Fruit fly (Drosophila melanogaster) whole organism, embryonic: ENCODE results near the gene CG2816.
A peak's percentile ranks its signal among the peaks of the same experiment; 100 is the strongest.

ENCODE experiments used
- ATbp ChIP-seq: fragments of 200-800 bp; sonication (Bioruptor generic); optimal IDR thresholded peaks from 2 replicates; lab custom pipeline; 2017; ENCODE audit warnings: missing biosample characterization, mild to moderate bottlenecking, missing genetic modification characterization, missing genetic modification reagents
- Antp ChIP-seq: fragments of 200-800 bp; sonication (Bioruptor generic); optimal IDR thresholded peaks from 3 replicates; lab custom pipeline; 2016; ENCODE audit warnings: missing biosample characterization, missing genetic modification characterization
- Bgb ChIP-seq: fragments of 200-800 bp; sonication (Bioruptor generic); IDR thresholded peaks from 2 replicates; pipeline ENCODE4 v1.3.6; 2022; ENCODE audit warnings: missing biosample characterization, missing genetic modification characterization; ENCODE audit not compliant: partially characterized antibody
- C15 ChIP-seq: fragments of 200-800 bp; sonication (Bioruptor generic); IDR thresholded peaks from 3 replicates; pipeline ENCODE4 v1.3.6; 2022; ENCODE audit warnings: missing biosample characterization, missing genetic modification characterization
- CG10147 ChIP-seq: fragments of 200-800 bp; sonication (Bioruptor generic); optimal IDR thresholded peaks from 2 replicates; lab custom pipeline; 2019; ENCODE audit warnings: missing biosample characterization, mild to moderate bottlenecking, missing genetic modification characterization, moderate library complexity
- CG10543 ChIP-seq: fragments of 200-800 bp; sonication (Bioruptor generic); optimal IDR thresholded peaks from 3 replicates; lab custom pipeline; 2017; ENCODE audit warnings: missing biosample characterization, mild to moderate bottlenecking, missing genetic modification characterization, moderate library complexity
- CG10565 ChIP-seq: fragments of 200-800 bp; sonication (Bioruptor generic); optimal IDR thresholded peaks from 3 replicates; lab custom pipeline; 2016; ENCODE audit warnings: missing biosample characterization, mild to moderate bottlenecking, missing genetic modification characterization
- CG11504 ChIP-seq: fragments of 200-800 bp; sonication (Bioruptor generic); optimal IDR thresholded peaks from 3 replicates; lab custom pipeline; 2019; ENCODE audit warnings: missing biosample characterization, mild to moderate bottlenecking, missing genetic modification characterization, moderate library complexity
- CG12104 ChIP-seq: fragments of 200-800 bp; sonication (Bioruptor generic); optimal IDR thresholded peaks from 3 replicates; lab custom pipeline; 2016; ENCODE audit warnings: missing biosample characterization, missing genetic modification characterization
- CG12155 ChIP-seq: fragments of 200-800 bp; sonication (Bioruptor generic); optimal IDR thresholded peaks from 3 replicates; lab custom pipeline; 2016; ENCODE audit warnings: missing biosample characterization, missing genetic modification characterization
- CG14710 ChIP-seq: fragments of 200-800 bp; sonication (Bioruptor generic); optimal IDR thresholded peaks from 3 replicates; lab custom pipeline; 2019; ENCODE audit warnings: missing biosample characterization, mild to moderate bottlenecking, missing genetic modification characterization, moderate library complexity
- CG14860 ChIP-seq: fragments of 200-800 bp; sonication (Bioruptor generic); IDR thresholded peaks from 3 replicates; pipeline ENCODE4 v1.3.6; 2022; ENCODE audit warnings: missing biosample characterization, missing genetic modification characterization; ENCODE audit not compliant: partially characterized antibody
- CG16779 ChIP-seq: fragments of 200-800 bp; sonication (Bioruptor generic); IDR thresholded peaks from 2 replicates; pipeline ENCODE4 v1.3.6; 2022; ENCODE audit warnings: missing biosample characterization, missing genetic modification characterization
- CG18619 ChIP-seq: fragments of 200-800 bp; sonication (Bioruptor generic); optimal IDR thresholded peaks from 3 replicates; lab custom pipeline; 2017; ENCODE audit warnings: missing biosample characterization, mild to moderate bottlenecking, missing genetic modification characterization
- CG2129 ChIP-seq: fragments of 200-800 bp; sonication (Bioruptor generic); IDR thresholded peaks from 2 replicates; pipeline ENCODE4 v1.3.6; 2022; ENCODE audit warnings: missing biosample characterization, missing genetic modification characterization; ENCODE audit not compliant: partially characterized antibody
- CG30431 ChIP-seq: fragments of 200-800 bp; sonication (Bioruptor generic); optimal IDR thresholded peaks from 2 replicates; lab custom pipeline; 2017; ENCODE audit warnings: missing biosample characterization, missing genetic modification characterization
- CG31224 ChIP-seq: fragments of 200-800 bp; sonication (Bioruptor generic); IDR thresholded peaks from 2 replicates; pipeline ENCODE4 v1.3.6; 2022; ENCODE audit warnings: missing biosample characterization, missing genetic modification characterization
- CG31441 ChIP-seq: fragments of 200-800 bp; sonication (Bioruptor generic); IDR thresholded peaks from 2 replicates; pipeline ENCODE4 v1.3.6; 2022; ENCODE audit warnings: missing biosample characterization, missing genetic modification characterization
- CG3281 ChIP-seq: fragments of 200-800 bp; sonication (Bioruptor generic); optimal IDR thresholded peaks from 3 replicates; lab custom pipeline; 2017; ENCODE audit warnings: missing biosample characterization, mild to moderate bottlenecking, missing genetic modification characterization
- CG34224 ChIP-seq: fragments of 200-800 bp; sonication (Bioruptor generic); IDR thresholded peaks from 3 replicates; pipeline ENCODE4 v1.3.6; 2022; ENCODE audit warnings: missing biosample characterization, missing genetic modification characterization; ENCODE audit not compliant: partially characterized antibody
- CG34422 ChIP-seq: fragments of 200-800 bp; sonication (Bioruptor generic); IDR thresholded peaks from 3 replicates; pipeline ENCODE4 v1.3.6; 2022; ENCODE audit warnings: missing biosample characterization, missing genetic modification characterization
- CG4730 ChIP-seq: fragments of 200-800 bp; sonication (Bioruptor generic); IDR thresholded peaks from 2 replicates; pipeline ENCODE4 v1.3.6; 2022; ENCODE audit warnings: missing biosample characterization, missing genetic modification characterization
- CG8281 ChIP-seq: fragments of 200-800 bp; sonication (Bioruptor generic); optimal IDR thresholded peaks from 2 replicates; lab custom pipeline; 2018; ENCODE audit warnings: missing biosample characterization, mild to moderate bottlenecking, missing genetic modification characterization, moderate library complexity
- CkIIα-i1 ChIP-seq: fragments of 200-800 bp; sonication (Bioruptor generic); IDR thresholded peaks from 2 replicates; pipeline ENCODE4 v1.3.6; 2022; ENCODE audit warnings: missing biosample characterization, missing genetic modification characterization
- Dll ChIP-seq: fragments of 200-800 bp; sonication (Bioruptor generic); IDR thresholded peaks from 4 replicates; pipeline ENCODE4 v1.3.6; 2022; ENCODE audit warnings: missing biosample characterization, missing genetic modification characterization; ENCODE audit not compliant: partially characterized antibody
- Fer3 ChIP-seq: fragments of 200-800 bp; sonication (Bioruptor generic); optimal IDR thresholded peaks from 2 replicates; lab custom pipeline; 2018; ENCODE audit warnings: missing biosample characterization, mild to moderate bottlenecking, missing genetic modification characterization, moderate library complexity
- Ptx1 ChIP-seq: fragments of 200-800 bp; sonication (Bioruptor generic); IDR thresholded peaks from 2 replicates; pipeline ENCODE4 v1.3.6; 2022; ENCODE audit warnings: missing biosample characterization, missing genetic modification characterization
- Rx ChIP-seq: fragments of 200-800 bp; sonication (Bioruptor generic); IDR thresholded peaks from 2 replicates; pipeline ENCODE4 v1.3.6; 2022; ENCODE audit warnings: missing biosample characterization, missing genetic modification characterization
- Side ChIP-seq: fragments of 200-800 bp; sonication (Bioruptor generic); optimal IDR thresholded peaks from 2 replicates; lab custom pipeline; 2016; ENCODE audit warnings: missing biosample characterization, missing genetic modification characterization
- Sin3A ChIP-seq: fragments of >200 bp; optimal IDR thresholded peaks from 2 replicates; lab custom pipeline; 2018
- Six4 ChIP-seq: fragments of 200-800 bp; sonication (Bioruptor generic); optimal IDR thresholded peaks from 2 replicates; lab custom pipeline; 2016; ENCODE audit warnings: missing biosample characterization, missing genetic modification characterization
- Taf1 ChIP-seq: fragments of 200-800 bp; sonication (Bioruptor generic); IDR thresholded peaks from 2 replicates; pipeline ENCODE4 v1.3.6; 2022; ENCODE audit warnings: missing biosample characterization, missing genetic modification characterization
- bigmax ChIP-seq: fragments of 200-800 bp; sonication (Bioruptor generic); optimal IDR thresholded peaks from 2 replicates; lab custom pipeline; 2018; ENCODE audit warnings: missing biosample characterization, mild to moderate bottlenecking, missing genetic modification characterization
- cad ChIP-seq: fragments of >200 bp; optimal IDR thresholded peaks from 2 replicates; lab custom pipeline; 2017; ENCODE audit warnings: missing biosample characterization, missing genetic modification characterization
- cas ChIP-seq: fragments of 200-800 bp; sonication (Bioruptor generic); IDR thresholded peaks from 2 replicates; pipeline ENCODE4 v1.3.6; 2022; ENCODE audit warnings: missing biosample characterization, missing genetic modification characterization
- da ChIP-seq: fragments of 200-800 bp; sonication (Bioruptor generic); optimal IDR thresholded peaks from 2 replicates; lab custom pipeline; 2016; ENCODE audit warnings: missing biosample characterization, missing genetic modification characterization
- dpn ChIP-seq, 2 experiments: fragments of 200-800 bp; sonication (Bioruptor generic); optimal IDR thresholded peaks; 3 replicates each; lab custom pipeline; 2016; ENCODE audit warnings: missing biosample characterization in 2 of 2, missing genetic modification characterization in 2 of 2
- eyg ChIP-seq: fragments of 200-800 bp; sonication (Bioruptor generic); optimal IDR thresholded peaks from 3 replicates; lab custom pipeline; 2016; ENCODE audit warnings: missing biosample characterization, missing genetic modification characterization
- fd3F ChIP-seq: fragments of 200-800 bp; sonication (Bioruptor generic); optimal IDR thresholded peaks from 2 replicates; lab custom pipeline; 2018; ENCODE audit warnings: missing biosample characterization, mild to moderate bottlenecking, missing genetic modification characterization, moderate library complexity
- gsb ChIP-seq: fragments of 200-800 bp; sonication (Bioruptor generic); IDR thresholded peaks from 2 replicates; pipeline ENCODE4 v1.3.6; 2022; ENCODE audit warnings: missing biosample characterization, missing genetic modification characterization
- h ChIP-seq: fragments of >200 bp; optimal IDR thresholded peaks from 2 replicates; lab custom pipeline; 2017
- ind ChIP-seq: fragments of 200-800 bp; sonication (Bioruptor generic); optimal IDR thresholded peaks from 3 replicates; lab custom pipeline; 2016; ENCODE audit warnings: missing biosample characterization, missing genetic modification characterization
- lbe ChIP-seq: fragments of 200-800 bp; sonication (Bioruptor generic); optimal IDR thresholded peaks from 2 replicates; lab custom pipeline; 2016; ENCODE audit warnings: missing biosample characterization, mild to moderate bottlenecking, missing genetic modification characterization
- lola ChIP-seq, 3 experiments: fragments of >200 bp in 2 of 3; fragments of 200-800 bp in 1 of 3; sonication (Bioruptor generic) in 1 of 3; optimal IDR thresholded peaks; 2 replicates each; lab custom pipeline; 2017 to 2019; ENCODE audit warnings: missing biosample characterization in 3 of 3, missing genetic modification characterization in 3 of 3, mild to moderate bottlenecking in 1 of 3, moderate library complexity in 1 of 3
- otp ChIP-seq: fragments of 200-800 bp; sonication (Bioruptor generic); IDR thresholded peaks from 3 replicates; pipeline ENCODE4, ENCODE4 v1.3.6; 2022; ENCODE audit warnings: missing biosample characterization, missing genetic modification characterization
- pnt ChIP-seq: fragments of 200-800 bp; sonication (Bioruptor generic); optimal IDR thresholded peaks from 3 replicates; lab custom pipeline; 2016; ENCODE audit warnings: missing biosample characterization, missing genetic modification characterization
- rib ChIP-seq: fragments of 200-800 bp; sonication (Bioruptor generic); IDR thresholded peaks from 2 replicates; pipeline ENCODE4 v1.3.6; 2022; ENCODE audit warnings: missing biosample characterization, missing genetic modification characterization
- shn ChIP-seq: fragments of 200-800 bp; sonication (Bioruptor generic); optimal IDR thresholded peaks from 3 replicates; lab custom pipeline; 2016; ENCODE audit warnings: missing biosample characterization, missing genetic modification characterization
- slbo ChIP-seq: fragments of 200-800 bp; sonication (Bioruptor generic); IDR thresholded peaks from 2 replicates; pipeline ENCODE4 v1.3.6; 2022; ENCODE audit warnings: missing biosample characterization, missing genetic modification characterization
- sqz ChIP-seq: fragments of 200-800 bp; sonication (Bioruptor generic); optimal IDR thresholded peaks from 3 replicates; lab custom pipeline; 2018; ENCODE audit warnings: missing biosample characterization, mild to moderate bottlenecking, missing genetic modification characterization
- wdn ChIP-seq: fragments of 200-800 bp; sonication (Bioruptor generic); IDR thresholded peaks from 2 replicates; pipeline ENCODE4 v1.3.6; 2022; ENCODE audit warnings: missing biosample characterization, missing genetic modification characterization
- zen2 ChIP-seq: fragments of 200-800 bp; sonication (Bioruptor generic); IDR thresholded peaks from 3 replicates; pipeline ENCODE4 v1.3.6; 2022; ENCODE audit warnings: missing biosample characterization, missing genetic modification characterization; ENCODE audit not compliant: partially characterized antibody

Gene CG2816

DNA sequence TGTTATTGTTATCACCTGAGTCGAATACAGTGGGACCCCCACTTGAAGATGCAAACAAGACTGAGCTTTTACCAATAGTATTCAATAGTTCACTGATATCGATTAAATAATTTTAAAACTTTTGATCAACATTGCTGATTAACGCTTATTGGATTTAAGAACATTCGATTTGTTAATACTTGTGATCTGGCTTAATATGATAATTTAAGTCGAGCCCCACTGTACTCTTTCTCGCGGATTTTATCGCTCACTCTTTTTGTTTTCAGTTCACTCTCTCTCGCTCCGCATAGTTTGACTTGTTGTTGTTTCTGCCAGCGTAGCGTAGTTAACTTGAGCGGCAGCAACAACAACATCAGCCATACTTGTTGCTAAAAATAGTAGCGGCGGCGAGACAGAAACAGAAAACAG lies 47.8 kb upstream of the CG2816 start (continued):
- TF ChIP-seq Bgb (no peak), zen2 (no peak), CG31224 (GFP tag; lab: Robert Waterston, UW) (peak; percentile 95), bigmax (GFP tag; lab: Kevin White, UChicago) (peak; percentile 77), CG12104 (GFP tag; lab: Kevin White, UChicago) (peak; percentile 96), slbo (GFP tag; lab: Robert Waterston, UW) (peak; percentile 98), CG31441 (GFP tag; lab: Robert Waterston, UW) (peak; percentile 95), Rx (GFP tag; lab: Robert Waterston, UW) (peak; percentile 96), h (lab: Kevin White, UChicago) (no peak), Ptx1 (peak; percentile 98), CG12155 (GFP tag; lab: Kevin White, UChicago) (peak; percentile 98), CG34422 (GFP tag; lab: Robert Waterston, UW) (peak; percentile 98), CG8281 (tag; lab: Kevin White, UChicago) (peak; percentile 92), ind (GFP tag; lab: Kevin White, UChicago) (peak; percentile 99), CG10147 (peak; percentile 98), gsb (GFP tag; lab: Robert Waterston, UW) (peak; percentile 96), CG2129 (no peak), dpn (GFP tag; optimal IDR thresholded peaks at IDR 0.05; lab: Kevin White, UChicago) (peak; percentile 98 to 99), CG16779 (GFP tag; lab: Robert Waterston, UW) (peak; percentile 97), Fer3 (peak; percentile 98), Sin3A (lab: Kevin White, UChicago) (no peak), CkIIα-i1 (GFP tag; lab: Robert Waterston, UW) (peak; percentile 86), Six4 (GFP tag; lab: Kevin White, UChicago) (peak; percentile 98), da (peak; percentile 92), lbe (GFP tag; lab: Kevin White, UChicago) (peak; percentile 98), CG34224 (GFP tag; lab: Robert Waterston, UW) (no peak), CG11504 (tag; lab: Kevin White, UChicago) (peak; percentile 97), CG18619 (GFP tag; lab: Kevin White, UChicago) (peak; percentile 98), Side (GFP tag; lab: Kevin White, UChicago) (peak; percentile 99), pnt (GFP tag; lab: Kevin White, UChicago) (peak; percentile 98), CG10543 (GFP tag; lab: Kevin White, UChicago) (peak; percentile 99), CG10565 (peak; percentile 88), lola (GFP tag; optimal IDR thresholded peaks at IDR 0.05; lab: Kevin White, UChicago) (peak in 1 of 3 experiments; percentile 95), wdn (GFP tag; lab: Robert Waterston, UW) (peak; percentile 97), CG4730 (GFP tag; lab: Robert Waterston, UW) (peak; percentile 94), shn (GFP tag; lab: Kevin White, UChicago) (peak; percentile 97), CG30431 (GFP tag; lab: Kevin White, UChicago) (peak; percentile 97), otp (GFP tag; lab: Robert Waterston, UW) (peak; percentile 97), Dll (GFP tag; lab: Robert Waterston, UW) (no peak; the same call in 3 of the 4 replicates), CG3281 (GFP tag; lab: Kevin White, UChicago) (peak; percentile 99), sqz (peak; percentile 97), C15 (GFP tag; lab: Robert Waterston, UW) (peak; percentile 96), Antp (GFP tag; lab: Kevin White, UChicago) (peak; percentile 98), CG14860 (GFP tag; lab: Robert Waterston, UW) (no peak), CG14710 (tag; lab: Kevin White, UChicago) (peak; percentile 97), fd3F (peak; percentile 96), Taf1 (GFP tag; lab: Robert Waterston, UW) (peak; percentile 98), cad (no peak), rib (GFP tag; lab: Robert Waterston, UW) (peak; percentile 98), eyg (GFP tag; lab: Kevin White, UChicago) (peak; percentile 97), ATbp (GFP tag; lab: Kevin White, UChicago) (peak; percentile 99), cas (GFP tag; lab: Robert Waterston, UW) (peak; percentile 94)
